Worm (Caenorhabditis elegans) whole organism, L4 larva: Measurements from ENCODE around the gene vps-35.

ENCODE experiments used
- F49E8.2 ChIP-seq: sonication (generic microtip); optimal IDR thresholded peaks from 2 replicates; lab custom pipeline; 2016; ENCODE audit warnings: missing compliant biosample characterization, mild to moderate bottlenecking, missing genetic modification characterization, borderline replicate concordance
- ZK546.5 ChIP-seq, 2 experiments: sonication (generic microtip); optimal IDR thresholded peaks; 2 replicates each; lab custom pipeline; 2017; ENCODE audit warnings: missing biosample characterization in 2 of 2, missing genetic modification characterization in 2 of 2
- dmd-8 ChIP-seq: fragments of 200-800 bp; sonication (Bioruptor generic); IDR thresholded peaks from 2 replicates; pipeline ENCODE4 v1.3.6; 2022; ENCODE audit warnings: missing genetic modification characterization, missing compliant biosample characterization
- hmg-1.1 ChIP-seq: fragments of 200-800 bp; sonication (Bioruptor generic); IDR thresholded peaks from 2 replicates; pipeline ENCODE4 v1.3.6; 2022; ENCODE audit warnings: missing genetic modification reagents, missing genetic modification characterization, missing compliant biosample characterization
- madf-9 ChIP-seq: fragments of 200-800 bp; sonication (Bioruptor generic); conservative IDR thresholded peaks from 2 replicates; pipeline ENCODE4 v1.3.6; 2022; ENCODE audit warnings: missing genetic modification reagents, missing genetic modification characterization, missing compliant biosample characterization
- mdl-1 ChIP-seq, 2 experiments: fragments of 150-350 bp in 1 of 2; sonication (generic microtip) in 1 of 2; optimal IDR thresholded peaks; 2 replicates each; lab custom pipeline; 2014 to 2017; ENCODE audit warnings: missing biosample characterization in 2 of 2, missing genetic modification characterization in 2 of 2
- mep-1 ChIP-seq: fragments of 150-350 bp; sonication (generic microtip); optimal IDR thresholded peaks from 3 replicates; lab custom pipeline; 2014; ENCODE audit warnings: missing biosample characterization, missing genetic modification characterization
- spr-3 ChIP-seq: fragments of 200-800 bp; sonication (Bioruptor generic); optimal IDR thresholded peaks from 2 replicates; lab custom pipeline; 2018; ENCODE audit warnings: mild to moderate bottlenecking, missing genetic modification characterization, missing compliant biosample characterization
- ztf-11 ChIP-seq: fragments of 150-350 bp; optimal IDR thresholded peaks from 2 replicates; lab custom pipeline; 2014; ENCODE audit warnings: missing biosample characterization, missing genetic modification characterization

DNA sequence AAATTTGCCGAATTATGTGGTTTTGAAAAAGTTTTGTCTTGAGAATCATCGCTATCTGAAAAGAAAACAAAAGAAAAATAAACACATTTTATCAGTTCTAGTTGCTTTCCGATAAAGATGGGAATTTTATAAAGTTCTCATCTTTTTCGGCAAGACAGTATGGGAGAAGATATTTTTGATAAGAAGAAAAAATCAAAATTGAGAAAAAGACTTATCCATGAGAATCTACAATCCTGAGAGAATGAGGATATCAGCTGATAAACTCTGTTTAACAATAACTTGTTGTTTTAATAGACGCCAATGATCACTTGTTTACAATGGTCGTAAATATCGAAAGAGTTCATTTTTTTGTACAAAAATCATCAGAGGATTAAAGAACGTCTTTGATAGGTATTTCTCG lies 31.6 kb upstream of the vps-35 start, which contains the start of gene F55C12.6:
- TF ChIP-seq ZK546.5 (tag; optimal IDR thresholded peaks at IDR 0.05; lab: Kevin White, UChicago), result no peak
- TF ChIP-seq ztf-11 (tag; lab: Kevin White, UChicago), result no peak
- no peak for TF ChIP-seq spr-3 (GFP tag; lab: Kevin White, UChicago)
- no peak for TF ChIP-seq dmd-8 (GFP tag; lab: Robert Waterston, UW)
- TF ChIP-seq mep-1, result no peak
- no peak for TF ChIP-seq madf-9
- TF ChIP-seq F49E8.2, result no peak
- TF ChIP-seq hmg-1.1 (GFP tag; lab: Robert Waterston, UW), result no peak
- TF ChIP-seq mdl-1 (tag; optimal IDR thresholded peaks at IDR 0.05; lab: Kevin White, UChicago), result no peak
